Worm (Caenorhabditis elegans) whole organism, L1 larva: ENCODE results near the gene C13C4.7.

Source experiments
- F16B12.6 ChIP-seq: fragments of 150-350 bp; optimal IDR thresholded peaks from 2 replicates; lab custom pipeline; 2014; ENCODE audit warnings: missing biosample characterization, missing genetic modification characterization
- aha-1 ChIP-seq: fragments of 150-350 bp; optimal IDR thresholded peaks from 2 replicates; lab custom pipeline; 2014; ENCODE audit warnings: missing biosample characterization, missing genetic modification characterization
- dsc-1 ChIP-seq: sonication (generic microtip); optimal IDR thresholded peaks from 2 replicates; lab custom pipeline; 2016; ENCODE audit warnings: mild to moderate bottlenecking, missing genetic modification characterization, missing compliant biosample characterization
- efl-1 ChIP-seq, 4 experiments: fragments of 150-350 bp; optimal IDR thresholded peaks in 3 of 4; peaks in 1 of 4; 1 replicate in 1 of 4; 2 replicates in 3 of 4; lab custom pipeline; 2014; ENCODE audit warnings: missing biosample characterization in 2 of 4, missing genetic modification characterization in 2 of 4, missing genetic modification reagents in 2 of 4
- fkh-4 ChIP-seq: sonication (generic microtip); optimal IDR thresholded peaks from 2 replicates; lab custom pipeline; 2016; ENCODE audit warnings: missing compliant biosample characterization, missing genetic modification characterization, borderline replicate concordance
- isw-1 ChIP-seq: fragments of 200-800 bp; sonication (Bioruptor generic); IDR thresholded peaks from 2 replicates; pipeline ENCODE4 v1.3.6; 2022; ENCODE audit warnings: missing genetic modification characterization, missing compliant biosample characterization
- lin-13 ChIP-seq: fragments of 150-350 bp; optimal IDR thresholded peaks from 2 replicates; lab custom pipeline; 2014; ENCODE audit warnings: missing biosample characterization, missing genetic modification reagents, missing genetic modification characterization
- mdl-1 ChIP-seq, 2 experiments: fragments of 150-350 bp; optimal IDR thresholded peaks; 2 replicates each; lab custom pipeline; 2014 to 2017; ENCODE audit warnings: missing biosample characterization in 2 of 2, missing genetic modification characterization in 2 of 2, inconsistent platforms in 1 of 2
- mep-1 ChIP-seq: fragments of 150-350 bp; optimal IDR thresholded peaks from 2 replicates; lab custom pipeline; 2014; ENCODE audit warnings: missing biosample characterization, missing genetic modification characterization
- nhr-11 ChIP-seq: fragments of 150-350 bp; optimal IDR thresholded peaks from 2 replicates; lab custom pipeline; 2014; ENCODE audit warnings: missing biosample characterization, missing genetic modification characterization
- nhr-19 ChIP-seq: fragments of 200-800 bp; sonication (Bioruptor generic); conservative IDR thresholded peaks from 2 replicates; pipeline ENCODE4 v1.3.6; 2022; ENCODE audit warnings: missing genetic modification characterization, missing compliant biosample characterization
- nhr-47 ChIP-seq: sonication (generic microtip); optimal IDR thresholded peaks from 2 replicates; lab custom pipeline; 2016; ENCODE audit warnings: mild to moderate bottlenecking, missing genetic modification characterization, moderate library complexity, missing compliant biosample characterization
- nhr-76 ChIP-seq: sonication (generic microtip); optimal IDR thresholded peaks from 2 replicates; lab custom pipeline; 2017; ENCODE audit warnings: missing biosample characterization, missing genetic modification characterization
- tlp-1 ChIP-seq: fragments of 150-350 bp; optimal IDR thresholded peaks from 2 replicates; lab custom pipeline; 2014; ENCODE audit warnings: missing biosample characterization, missing genetic modification characterization
- unc-130 ChIP-seq: fragments of 150-350 bp; optimal IDR thresholded peaks from 2 replicates; lab custom pipeline; 2017; ENCODE audit warnings: missing biosample characterization, missing genetic modification characterization, inconsistent platforms
- unc-62 ChIP-seq: fragments of 150-350 bp; optimal IDR thresholded peaks from 2 replicates; lab custom pipeline; 2014; ENCODE audit warnings: missing biosample characterization, missing genetic modification reagents, missing genetic modification characterization
- vab-15 ChIP-seq: sonication (generic microtip); optimal IDR thresholded peaks from 2 replicates; lab custom pipeline; 2017; ENCODE audit warnings: missing genotype, mild to moderate bottlenecking, missing genetic modification characterization, missing compliant biosample characterization
- xbp-1 ChIP-seq: sonication (generic microtip); optimal IDR thresholded peaks from 2 replicates; lab custom pipeline; 2016; ENCODE audit warnings: missing genetic modification characterization, missing compliant biosample characterization

The C13C4.7 gene

ce11 chrV:12071483-12071882 lies 48.8 kb downstream of the C13C4.7 start (continued):
- no peak for TF ChIP-seq vab-15 (tag; lab: Kevin White, UChicago)
- TF ChIP-seq mep-1 (tag; lab: Kevin White, UChicago), result peak; percentile 46
- TF ChIP-seq fkh-4 (tag; lab: Kevin White, UChicago), result no peak
- peak; percentile 17; the same call in 1 of the 2 replicates for TF ChIP-seq nhr-19 (GFP tag; lab: Robert Waterston, UW)
- no peak for TF ChIP-seq aha-1
- no peak for TF ChIP-seq F16B12.6

DNA sequence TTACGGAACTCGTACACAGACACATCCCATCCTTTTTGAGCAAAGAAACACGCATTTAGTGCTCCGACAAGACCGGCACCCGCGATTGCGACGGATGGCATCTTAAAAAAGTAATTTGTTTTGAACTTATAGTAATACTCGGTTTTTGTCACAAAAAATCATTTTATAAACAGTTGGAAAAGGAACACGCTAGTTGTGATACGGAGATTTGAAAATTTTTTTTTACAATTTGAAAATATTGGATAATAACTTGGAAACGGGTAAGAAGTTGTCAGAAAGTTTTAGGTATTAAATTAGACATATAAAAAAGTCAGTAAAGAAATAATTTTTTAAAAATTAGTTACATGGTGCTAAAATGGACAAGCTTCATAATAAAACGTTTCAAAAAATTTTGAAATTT lies 49.9 kb downstream of the C13C4.7 start, which contains the start of gene kmo-1:
kmo-1 (minus strand) TSS at position 101 of the 400 bp plus-strand sequence.
- TF ChIP-seq efl-1 (optimal IDR thresholded peaks at IDR 0.05; lab: Kevin White, UChicago) (no peak), efl-1 (GFP tag; optimal IDR thresholded peaks at IDR 0.05 in 1 of 2; lab: Kevin White, UChicago) (no peak), nhr-11 (tag; lab: Kevin White, UChicago) (no peak), isw-1 (GFP tag; lab: Robert Waterston, UW) (no peak), tlp-1 (no peak), lin-13 (GFP tag; lab: Kevin White, UChicago) (no peak), xbp-1 (tag; lab: Kevin White, UChicago) (no peak), unc-130 (tag; lab: Kevin White, UChicago) (no peak), dsc-1 (tag; lab: Kevin White, UChicago) (no peak), F16B12.6 (no peak), aha-1 (no peak), mep-1 (tag; lab: Kevin White, UChicago) (no peak), unc-62 (no peak), nhr-47 (tag; lab: Kevin White, UChicago) (no peak), mdl-1 (tag; optimal IDR thresholded peaks at IDR 0.05; lab: Kevin White, UChicago) (no peak), nhr-76 (tag; lab: Kevin White, UChicago) (no peak)
